Worm (Caenorhabditis elegans): ENCODE results near the gene F26F2.3.
A peak's percentile ranks its signal among the peaks of the same experiment; 100 is the strongest.

The F26F2.3 gene

DNA sequence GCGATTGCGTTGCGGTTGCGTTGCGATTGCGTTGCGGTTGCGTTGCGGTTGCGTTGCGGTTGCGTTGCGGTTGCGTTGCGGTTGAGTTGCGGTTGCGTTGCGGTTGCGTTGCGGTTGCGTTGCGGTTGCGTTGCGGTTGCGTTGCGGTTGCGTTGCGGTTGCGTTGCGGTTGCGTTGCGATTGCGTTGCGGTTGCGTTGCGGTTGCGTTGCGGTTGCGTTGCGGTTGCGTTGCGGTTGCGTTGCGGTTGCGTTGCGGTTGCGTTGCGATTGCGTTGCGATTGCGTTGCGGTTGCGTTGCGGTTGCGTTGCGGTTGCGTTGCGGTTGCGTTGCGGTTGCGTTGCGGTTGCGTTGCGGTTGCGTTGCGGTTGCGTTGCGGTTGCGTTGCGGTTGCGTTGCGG is 39.5 kb upstream of the F26F2.3 start:
- peak; percentile 26; the same call in 1 of the 2 replicates for TF ChIP-seq zfh-2 (GFP tag; conservative IDR thresholded peaks at IDR 0.05)

DNA sequence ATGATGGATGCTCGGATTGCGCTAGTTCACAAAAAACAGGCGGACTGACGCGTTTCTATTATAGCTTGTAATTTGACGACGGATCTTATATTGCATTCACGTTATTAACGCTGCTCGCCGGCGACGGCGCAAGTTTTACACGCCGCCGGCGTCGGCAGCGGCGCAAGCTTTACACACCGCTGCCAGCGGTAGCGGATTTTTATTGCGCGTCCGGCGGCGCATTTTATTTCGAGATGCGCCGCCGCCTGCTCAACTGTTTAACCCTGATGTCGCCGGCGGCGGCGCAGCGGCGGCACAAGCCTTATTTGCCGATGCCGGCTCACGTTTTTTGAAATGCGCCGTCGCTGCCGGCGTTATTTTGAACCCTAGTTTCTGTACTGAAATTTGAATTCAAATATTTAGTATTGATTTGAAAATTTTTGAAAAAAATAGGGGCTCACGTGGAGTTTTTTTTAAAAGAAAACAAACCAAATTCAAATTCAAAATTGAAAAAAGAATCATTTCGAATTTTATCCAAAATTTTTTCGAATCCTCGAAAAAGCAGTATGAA is 38.3 kb upstream of the F26F2.3 start, which contains the start of gene ttr-57:
Gene ttr-57, plus strand, starts transcription at position 500 of the 550 bp plus-strand sequence.
- TF ChIP-seq zfh-2 (GFP tag; conservative IDR thresholded peaks at IDR 0.05) (peak; percentile 84), egrh-3 (GFP tag; IDR thresholded peaks at IDR 0.05) (peak; percentile 57; the same call in 1 of the 2 replicates), F33H1.4 (GFP tag; IDR thresholded peaks at IDR 0.05) (no peak)

- TF ChIP-seq T26A5.8 (tag; optimal IDR thresholded peaks at IDR 0.05) = no peak
Measured at ce11 chrV:20603014-20603413, 36.7 kb upstream of the F26F2.3 start, which contains the start of gene ttr-11. Gene ttr-11, plus strand, starts transcription at chrV:20603314.

- TF ChIP-seq T07F8.4 (tag; optimal IDR thresholded peaks at IDR 0.05) (no peak), aptf-2 (GFP tag; conservative IDR thresholded peaks at IDR 0.05) (no peak), zfh-2 (GFP tag; conservative IDR thresholded peaks at IDR 0.05) (peak; percentile 55; the same call in 1 of the 2 replicates), B0261.1 (tag; optimal IDR thresholded peaks at IDR 0.05) (no peak), lin-26 (GFP tag; IDR thresholded peaks at IDR 0.05) (no peak), dpl-1 (GFP tag; optimal IDR thresholded peaks at IDR 0.05) (no peak), nhr-179 (tag; optimal IDR thresholded peaks at IDR 0.05) (no peak), ceh-58 (GFP tag; IDR thresholded peaks at IDR 0.05) (no peak), athp-1 (tag; optimal IDR thresholded peaks at IDR 0.05) (no peak), B0019.2 (GFP tag; conservative IDR thresholded peaks at IDR 0.05) (no peak), ztf-28 (GFP tag; IDR thresholded peaks at IDR 0.05) (no peak), lag-1 (GFP tag; IDR thresholded peaks at IDR 0.05) (0 out of 2 replicates have a peak, but pooled peaks have one; percentile 75), ekl-4 (GFP tag; IDR thresholded peaks at IDR 0.05) (no peak), ceh-91 (GFP tag; IDR thresholded peaks at IDR 0.05) (no peak), B0035.1 (tag; optimal IDR thresholded peaks at IDR 0.05) (no peak), tlf-1 (GFP tag; optimal IDR thresholded peaks at IDR 0.05) (no peak), ztf-6 (GFP tag; IDR thresholded peaks at IDR 0.05) (no peak)
Measured at ce11 chrV:20600704-20601103, 34.4 kb upstream of the F26F2.3 start.

DNA sequence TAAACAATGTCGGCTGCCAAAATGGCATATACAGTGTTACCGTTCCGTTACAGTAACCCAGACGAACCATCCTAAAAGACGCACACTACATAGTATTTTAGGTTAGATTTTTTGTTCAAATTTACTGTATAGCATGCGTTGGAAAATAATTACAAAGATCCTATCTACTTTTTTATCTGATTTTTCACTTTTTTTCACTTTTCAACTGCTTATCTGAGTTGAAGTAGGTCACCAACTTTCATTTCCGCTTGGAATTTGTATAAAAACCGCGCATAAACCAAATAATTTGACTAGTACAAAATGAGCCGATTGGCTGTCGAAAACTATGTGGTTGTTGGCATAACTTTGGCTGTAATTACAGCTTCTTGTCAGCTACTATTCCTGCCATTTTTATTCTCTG is 33.4 kb upstream of the F26F2.3 start, which contains the start of gene col-163:
Gene col-163, plus strand, starts transcription at position 301 of the 400 bp plus-strand sequence.
- TF ChIP-seq nfyb-1 (GFP tag; IDR thresholded peaks at IDR 0.05) (no peak), Y79H2A.3 (GFP tag; conservative IDR thresholded peaks at IDR 0.05) (no peak), nhr-179 (tag; optimal IDR thresholded peaks at IDR 0.05) (no peak), F52B5.7 (tag; optimal IDR thresholded peaks at IDR 0.05) (no peak), attf-6 (GFP tag; IDR thresholded peaks at IDR 0.05) (no peak), chd-7 (tag; optimal IDR thresholded peaks at IDR 0.05) (no peak), rcor-1 (GFP tag; IDR thresholded peaks at IDR 0.05) (no peak), ztf-22 (GFP tag; optimal IDR thresholded peaks at IDR 0.05) (no peak), lsl-1 (GFP tag; optimal IDR thresholded peaks at IDR 0.05) (no peak), him-1 (tag; optimal IDR thresholded peaks at IDR 0.05) (no peak), madf-6 (GFP tag; IDR thresholded peaks at IDR 0.05) (no peak), ztf-26 (tag; optimal IDR thresholded peaks at IDR 0.05) (no peak), pha-4 (tag; optimal IDR thresholded peaks at IDR 0.05) (no peak), aptf-2 (GFP tag; conservative IDR thresholded peaks at IDR 0.05) (no peak), F10E7.11 (tag; optimal IDR thresholded peaks at IDR 0.05) (no peak), athp-1 (tag; optimal IDR thresholded peaks at IDR 0.05) (no peak), nhr-120 (GFP tag; IDR thresholded peaks at IDR 0.05) (no peak)
